Fruit fly (Drosophila melanogaster) whole organism, larva: ENCODE data around the gene dlt.
A peak's percentile ranks its signal among the peaks of the same experiment; 100 is the strongest.

Experiments
- noc ChIP-seq: fragments of 200-800 bp; sonication (Bioruptor generic); optimal IDR thresholded peaks from 3 replicates; lab custom pipeline; 2019; ENCODE audit warnings: missing biosample characterization, mild to moderate bottlenecking, missing genetic modification characterization, moderate library complexity

The dlt gene

DNA sequence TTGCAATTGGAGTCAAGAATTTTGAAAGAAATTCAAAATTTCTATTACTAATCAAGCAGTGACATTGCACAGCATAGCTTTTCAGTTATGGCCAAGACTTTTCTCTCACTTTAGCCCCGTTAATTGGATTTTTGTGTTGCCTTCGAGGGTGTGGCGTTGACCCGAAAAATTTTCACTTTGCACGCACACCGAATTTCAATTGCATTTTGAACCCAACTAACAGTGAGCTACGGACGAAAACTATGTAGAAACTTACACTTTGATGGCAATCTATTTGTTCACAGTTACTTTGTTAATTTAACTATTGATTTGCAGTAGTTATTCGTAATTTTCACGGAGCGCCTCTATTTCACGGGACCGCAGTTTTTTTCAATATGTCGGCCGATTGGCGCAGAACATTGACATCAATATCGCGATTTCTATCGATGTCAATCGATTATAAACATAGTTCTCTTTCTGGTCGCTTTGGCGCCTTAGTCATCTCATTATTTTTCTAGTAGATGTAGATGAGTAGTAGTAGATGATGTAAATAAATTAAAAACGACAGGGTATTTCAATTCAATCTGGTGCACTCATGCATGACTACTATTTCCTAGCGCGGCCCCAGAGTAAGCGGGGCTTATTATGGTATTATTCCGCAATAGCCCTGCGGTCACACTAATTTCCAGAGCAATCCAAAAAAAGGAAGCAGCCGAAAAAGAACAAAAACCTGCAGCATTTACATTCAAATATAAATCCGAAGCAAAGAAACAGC is at the start of gene dlt, which contains the start of the genes alpha-Spec and Cdc37:
dlt (minus strand) TSS at position 386 of the 754 bp plus-strand sequence.
alpha-Spec (minus strand) TSS at position 386 of the 754 bp plus-strand sequence.
Cdc37 (plus strand) TSS at position 450 of the 754 bp plus-strand sequence.
- TF ChIP-seq noc (tag; lab: Kevin White, UChicago) = no peak

DNA sequence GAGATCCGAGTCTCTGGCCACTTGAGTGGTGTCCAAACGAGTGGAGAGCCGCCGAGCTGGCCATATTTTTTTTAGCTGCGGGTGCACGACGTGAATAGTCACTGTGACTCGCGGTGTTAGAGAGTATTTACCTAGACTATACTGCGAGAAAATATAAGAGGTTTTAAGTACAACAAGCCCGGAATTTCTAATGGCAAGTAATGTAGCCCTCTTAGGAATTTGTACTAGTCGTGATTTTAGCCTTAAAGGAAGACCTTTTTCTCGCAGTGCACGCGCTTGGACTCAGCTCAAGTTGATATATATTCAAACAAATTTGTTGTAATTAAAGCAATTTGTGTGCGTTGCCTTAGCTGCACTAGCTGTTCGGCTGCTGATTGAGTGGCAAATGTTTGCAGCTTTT is 49.5 kb upstream of the dlt start:
- TF ChIP-seq noc (tag; lab: Kevin White, UChicago) = no peak

DNA sequence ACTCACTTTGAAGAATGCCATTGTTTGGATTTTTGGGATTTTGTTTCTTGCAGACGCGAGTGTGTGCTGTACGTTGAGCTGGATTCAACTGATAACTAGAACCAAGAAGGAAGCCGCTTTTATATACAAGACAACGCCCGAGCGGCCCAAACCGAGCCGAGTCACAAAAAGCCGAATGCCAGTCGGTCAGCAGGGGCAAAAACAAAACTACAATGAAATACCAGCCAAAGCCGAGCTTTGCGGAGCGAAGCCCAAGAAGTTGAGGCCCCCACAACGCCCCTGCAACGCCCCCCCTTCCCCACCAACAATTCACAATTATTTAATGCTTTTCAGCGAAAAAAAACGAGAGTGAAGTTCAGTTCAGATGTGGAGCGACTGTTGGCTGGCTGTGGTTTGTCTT is 46.9 kb upstream of the dlt start, which contains the start of gene Cpr62Bc:
Cpr62Bc (minus strand) TSS at position 101 of the 400 bp plus-strand sequence.
- TF ChIP-seq noc (tag; lab: Kevin White, UChicago) = no peak

DNA sequence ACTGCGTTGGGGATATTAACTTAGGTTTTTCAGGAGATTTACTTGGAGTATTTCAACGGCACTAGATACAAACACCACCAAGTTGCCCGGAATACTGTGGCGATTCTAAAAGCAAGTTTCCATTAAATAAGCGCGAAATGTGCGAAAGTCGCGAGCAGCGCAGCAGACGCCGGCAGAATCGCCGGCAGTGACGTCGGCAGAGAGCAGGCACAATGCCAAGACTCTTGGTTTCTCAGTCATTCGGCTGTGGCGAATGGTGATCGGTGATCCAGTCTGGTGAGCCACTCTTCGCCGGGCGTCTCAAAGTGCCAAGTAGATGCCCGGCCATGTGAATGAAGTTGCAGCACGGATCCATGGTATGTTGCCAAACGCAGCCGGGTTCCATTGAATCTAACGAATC is 39.9 kb upstream of the dlt start, which contains the start of gene Cpr62Bb:
Cpr62Bb (minus strand) TSS at position 101 of the 400 bp plus-strand sequence.
- no peak for TF ChIP-seq noc (tag; lab: Kevin White, UChicago)

DNA sequence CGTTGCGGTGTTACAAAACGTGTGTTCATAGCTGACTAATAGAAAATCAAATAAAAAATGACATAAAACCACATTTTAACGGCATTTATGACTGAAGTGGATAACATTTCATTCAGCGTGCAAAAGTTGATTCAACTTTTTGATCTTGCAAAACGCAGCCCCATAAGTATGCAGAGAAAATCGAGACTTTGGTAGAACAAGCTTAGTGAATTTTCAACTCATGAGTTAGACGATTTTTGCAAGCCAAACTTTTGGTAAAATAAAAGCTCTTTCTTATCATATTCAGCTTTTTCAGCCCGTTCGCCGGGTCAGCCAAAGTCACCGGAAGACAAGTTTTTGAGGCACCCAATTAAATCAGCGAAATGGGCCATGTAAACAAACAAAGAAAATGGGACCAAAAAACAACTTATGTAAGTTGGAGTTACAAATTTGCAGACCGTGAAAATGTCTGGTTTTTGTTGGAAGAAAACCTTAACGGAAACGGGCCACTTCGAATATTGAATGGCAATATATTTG is 36.7 kb upstream of the dlt start, which contains the start of gene Cpr62Ba:
Cpr62Ba (minus strand) TSS at position 31 of the 516 bp plus-strand sequence.
- TF ChIP-seq noc (tag; lab: Kevin White, UChicago) = no peak

DNA sequence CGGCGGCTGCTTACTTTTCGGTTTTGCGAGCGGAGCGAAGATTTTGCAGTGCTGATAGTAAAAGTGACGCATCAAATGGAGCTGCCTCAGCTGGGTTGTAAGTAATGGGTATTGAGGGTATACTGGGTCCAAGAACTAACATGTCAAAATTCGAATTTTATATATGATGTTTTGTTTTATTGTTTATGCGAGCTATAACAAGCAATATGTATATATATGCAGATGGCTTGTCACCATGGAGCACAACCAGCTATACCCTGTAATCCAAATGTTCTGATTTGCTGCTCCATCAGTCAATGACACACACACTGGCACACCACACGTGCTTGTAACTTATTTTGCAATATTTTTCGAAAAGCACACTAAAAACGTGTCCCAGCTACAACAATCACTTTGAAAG is 34.4 kb upstream of the dlt start:
- TF ChIP-seq noc (tag; lab: Kevin White, UChicago) = no peak

DNA sequence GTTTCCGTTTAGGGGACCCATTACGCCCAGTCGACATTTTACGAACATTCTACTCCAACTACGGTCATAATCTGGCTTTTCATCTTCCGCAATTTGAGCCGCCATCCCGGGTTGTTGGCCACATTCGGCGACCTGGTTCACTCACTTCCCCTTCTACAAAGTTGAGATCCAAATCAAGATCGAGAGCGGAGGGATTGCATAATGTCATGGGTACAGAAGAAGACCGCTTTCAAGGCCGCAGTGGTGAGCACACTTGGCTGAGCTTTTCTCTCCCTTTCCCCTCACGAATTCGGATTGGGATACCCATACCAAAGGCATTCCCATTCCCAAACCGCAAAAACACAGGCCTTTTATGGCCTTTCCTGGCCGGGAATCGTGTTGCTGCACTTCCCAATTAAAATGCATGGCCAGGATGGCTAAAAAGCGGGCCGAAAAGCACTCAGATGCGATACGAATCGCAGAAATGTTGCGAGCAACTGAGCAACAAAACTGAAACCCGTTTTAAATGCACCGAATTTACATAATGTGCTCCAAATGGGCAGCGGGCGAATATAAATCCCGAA is 32.8 kb upstream of the dlt start:
- TF ChIP-seq noc (tag; lab: Kevin White, UChicago) = no peak

DNA sequence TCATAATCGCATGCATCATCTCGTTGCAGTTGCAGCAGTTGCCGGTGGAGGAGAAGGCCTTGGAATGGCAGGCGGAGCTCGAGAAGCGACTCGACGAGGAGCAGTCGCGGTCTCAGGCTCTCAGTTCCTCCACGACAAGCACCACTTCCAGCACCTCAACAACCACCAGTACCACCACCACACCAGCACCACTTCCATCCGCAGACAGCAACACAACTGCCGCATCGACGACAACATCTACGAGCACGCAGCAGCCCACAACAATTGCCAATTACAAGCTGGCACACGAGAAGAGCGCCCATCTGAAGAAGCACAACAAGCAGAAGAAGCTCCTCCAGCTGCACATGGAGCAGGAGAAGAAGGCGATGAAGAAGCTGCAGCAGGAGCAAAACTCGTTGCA is 27.2 kb upstream of the dlt start:
- TF ChIP-seq noc (tag; lab: Kevin White, UChicago) = no peak

DNA sequence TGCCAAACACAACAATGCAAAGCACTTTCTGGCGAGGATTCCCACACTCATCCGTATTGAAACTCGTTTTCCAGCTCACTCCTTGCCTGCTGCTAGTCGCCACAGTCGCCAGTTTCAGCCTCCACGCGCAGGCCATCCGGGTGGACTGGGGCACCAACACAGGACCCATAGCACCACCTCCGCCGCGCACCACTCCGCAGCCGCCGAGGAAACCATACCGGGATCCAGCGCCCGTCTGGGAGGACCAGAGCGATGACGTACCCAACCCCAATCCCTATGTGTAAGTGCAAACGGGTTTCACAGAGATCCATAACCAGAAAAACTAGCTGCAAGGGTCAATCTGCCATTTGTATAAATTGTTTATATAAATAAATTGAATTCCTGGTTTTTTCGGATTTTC is 26.0 kb upstream of the dlt start:
- TF ChIP-seq noc (tag; lab: Kevin White, UChicago) = no peak

DNA sequence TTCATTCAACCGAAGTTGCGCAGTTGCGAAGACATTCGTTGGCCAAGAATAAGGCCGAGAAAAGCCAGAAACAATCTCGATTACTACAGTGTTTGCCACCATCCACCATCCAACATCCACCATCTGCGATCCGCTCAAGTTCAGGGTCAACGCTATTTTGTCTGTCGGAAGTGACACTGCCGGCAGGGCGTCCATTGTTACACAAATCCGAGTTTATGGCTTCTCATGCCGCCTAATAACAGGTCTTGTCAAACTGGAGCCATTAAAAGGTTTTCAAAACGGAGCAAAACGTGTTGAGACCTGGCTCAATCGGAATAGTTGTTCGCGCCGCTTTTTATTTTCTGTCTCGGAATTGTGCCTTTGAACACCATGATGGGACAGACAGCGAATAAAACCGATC is 23.7 kb upstream of the dlt start:
- no peak for TF ChIP-seq noc (tag; lab: Kevin White, UChicago)

DNA sequence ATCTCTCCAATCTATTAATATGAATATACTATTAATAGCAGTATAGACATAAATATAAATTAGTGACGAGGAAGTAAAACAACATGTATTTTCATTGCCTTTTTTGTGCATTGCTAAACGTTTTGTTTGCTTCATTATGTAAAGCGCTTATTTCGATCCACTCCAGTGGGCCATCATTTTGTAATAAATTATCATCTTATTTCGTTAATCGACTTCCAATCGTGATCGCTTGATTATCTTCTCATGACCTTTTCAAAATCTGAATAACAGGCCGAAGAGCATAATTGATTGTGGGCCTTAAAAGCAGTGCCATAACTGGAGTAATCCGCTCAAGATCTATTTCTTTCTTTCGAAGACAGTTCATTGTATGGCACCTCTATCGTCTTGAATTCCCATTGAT is 22.3 kb upstream of the dlt start:
- no peak for TF ChIP-seq noc (tag; lab: Kevin White, UChicago)

DNA sequence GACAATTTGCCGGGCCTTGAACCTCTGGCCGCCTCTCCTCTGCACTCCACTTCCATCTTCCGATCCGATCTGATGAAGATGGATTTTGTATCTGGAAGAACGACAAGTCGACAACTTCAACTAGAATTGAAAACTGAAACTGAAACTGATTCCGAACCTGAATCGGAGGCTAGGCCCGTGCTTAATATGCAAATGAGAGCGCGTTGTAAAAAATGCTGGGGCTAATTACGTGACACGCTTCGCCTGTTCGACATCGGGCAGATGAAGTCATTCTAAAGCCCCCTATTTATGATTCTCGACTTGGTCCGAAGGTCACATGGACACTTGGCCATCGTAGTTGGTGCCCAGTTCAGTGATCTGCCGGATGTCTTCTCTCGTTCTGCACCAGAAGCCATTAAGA is 21.5 kb upstream of the dlt start:
- TF ChIP-seq noc (tag; lab: Kevin White, UChicago) = no peak

DNA sequence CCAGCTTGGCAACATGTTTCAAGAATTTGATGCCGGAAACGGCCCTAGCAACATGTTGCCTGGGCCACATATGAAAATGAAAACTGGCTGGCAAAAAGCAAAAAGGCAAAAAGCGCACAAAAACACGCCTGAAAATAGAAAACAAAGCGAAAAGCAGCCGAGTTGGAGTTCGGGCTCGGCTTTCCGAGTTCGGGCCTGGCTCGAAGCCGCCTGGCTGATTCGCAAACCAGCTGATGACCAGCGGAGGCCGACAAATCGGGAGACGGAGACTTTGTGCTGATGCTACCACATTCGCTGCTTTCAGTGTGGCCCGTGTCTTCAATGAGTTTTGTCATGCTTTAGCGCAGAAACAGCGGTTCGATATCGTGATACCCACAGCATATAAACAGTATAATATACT is 15.2 kb upstream of the dlt start, which contains the start of gene GV1:
GV1 (plus strand) TSS at position 301 of the 400 bp plus-strand sequence.
- TF ChIP-seq noc (tag; lab: Kevin White, UChicago) = no peak

DNA sequence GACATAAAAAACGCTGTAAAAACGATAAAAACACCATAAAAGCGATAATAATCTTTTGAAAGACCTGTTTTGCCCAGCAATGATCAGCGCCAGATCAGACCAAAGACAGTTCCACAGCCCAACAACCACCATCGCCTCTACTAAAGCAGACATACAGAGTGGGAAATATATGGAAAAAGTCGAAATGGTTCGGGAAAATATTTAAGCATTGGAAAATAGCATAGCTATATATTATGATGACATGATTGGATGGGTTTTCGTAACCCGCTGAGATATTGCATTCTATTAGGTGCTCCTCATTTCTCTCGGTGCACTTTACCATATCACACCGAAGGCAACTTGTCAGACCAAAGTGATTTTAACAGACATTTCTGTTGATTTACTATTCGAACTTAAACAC is 13.5 kb upstream of the dlt start:
- TF ChIP-seq noc (tag; lab: Kevin White, UChicago) = peak; percentile 42

DNA sequence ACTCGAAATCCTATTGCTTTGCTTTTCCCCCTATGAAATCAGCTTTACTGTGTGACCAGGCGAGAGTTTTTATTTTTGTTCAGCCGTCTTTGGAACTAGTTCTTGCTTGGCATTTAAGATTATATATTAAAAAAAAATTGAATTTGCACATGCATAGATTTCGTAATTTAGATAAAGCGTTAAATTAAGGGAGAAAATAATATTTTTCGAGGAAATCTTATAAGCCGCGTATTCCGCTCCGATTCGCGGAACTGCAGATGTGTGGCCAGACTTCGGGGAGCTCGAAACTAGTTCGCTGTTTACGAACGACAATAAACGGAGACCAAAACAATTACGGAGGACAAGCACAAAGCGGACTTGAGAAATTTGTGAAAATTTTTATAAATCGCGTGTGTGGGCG is 7.7 kb upstream of the dlt start, which contains the start of the genes JTBR and CG42676:
JTBR (minus strand) TSS at position 55 of the 400 bp plus-strand sequence.
CG42676 (plus strand) TSS at position 306 of the 400 bp plus-strand sequence.
- no peak for TF ChIP-seq noc (tag; lab: Kevin White, UChicago)

DNA sequence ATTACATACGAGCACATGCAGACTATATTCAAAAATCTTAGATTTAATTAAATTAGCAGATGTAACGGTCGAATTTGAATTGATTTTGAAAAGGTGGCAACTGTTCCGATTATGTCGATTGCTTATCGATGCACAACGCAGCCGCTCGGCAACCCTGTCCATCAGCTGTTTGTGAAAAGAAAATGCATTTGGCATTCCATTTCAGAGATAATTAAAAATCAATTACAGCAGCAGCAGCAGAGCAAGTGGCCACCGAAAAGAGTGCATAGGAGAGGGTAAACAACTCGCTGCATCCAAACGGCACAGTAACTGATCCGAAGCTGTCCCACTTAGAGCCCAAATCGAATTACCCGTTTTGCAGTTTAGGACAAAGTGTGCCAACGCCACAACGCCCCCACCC is 3.5 kb upstream of the dlt start, which contains the start of gene Patj:
Patj (plus strand) TSS at position 155 of the 400 bp plus-strand sequence.
- TF ChIP-seq noc (tag; lab: Kevin White, UChicago) = no peak
